Worm (Caenorhabditis elegans): ENCODE results near the gene gfat-1.
"Not testable (repeated sequence)": the region's sequence is repeated elsewhere in the genome, so short reads cannot be mapped to it uniquely, and the experiment has no call there.

gfat-1 gene

ce11 chrII:11588304-11588703, 6.9 kb downstream of the gfat-1 start:
- no peak for TF ChIP-seq unc-62 (GFP tag; optimal IDR thresholded peaks at IDR 0.05)

- no peak for TF ChIP-seq unc-62 (GFP tag; optimal IDR thresholded peaks at IDR 0.05)
These were observed 12.5 kb downstream of the gfat-1 start, which contains the start of gene ints-7 for ce11 chrII:11582698-11583097. TSS of gene ints-7 (plus strand) at chrII:11582849.

DNA sequence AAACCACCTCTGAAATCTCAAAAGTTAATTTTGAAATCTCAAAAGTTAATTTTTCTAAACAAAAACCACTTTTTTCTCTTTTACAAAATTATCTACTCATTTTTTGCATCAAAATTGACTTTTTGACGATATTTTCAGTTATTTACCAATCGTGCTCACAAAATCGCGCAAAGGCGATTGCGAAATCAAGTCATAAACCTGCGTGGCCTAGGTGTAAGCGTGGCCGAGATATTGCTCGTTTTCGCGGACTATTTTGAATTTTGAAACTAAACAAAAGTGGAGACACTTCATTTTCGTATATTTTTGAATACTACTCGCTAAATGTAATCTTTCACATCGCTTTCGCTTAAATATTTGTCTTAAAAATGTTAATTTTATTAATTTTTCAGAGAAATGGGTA, 16.9 kb downstream of the gfat-1 start, which contains the start of gene smc-6:
Gene smc-6, plus strand, starts transcription at position 390 of the 400 bp plus-strand sequence.
- TF ChIP-seq unc-62 (GFP tag; optimal IDR thresholded peaks at IDR 0.05) = no peak

ce11 chrII:11577861-11578260, 17.4 kb downstream of the gfat-1 start:
- TF ChIP-seq unc-62 (GFP tag; optimal IDR thresholded peaks at IDR 0.05) = no peak

ce11 chrII:11577397-11577796, 17.8 kb downstream of the gfat-1 start, which contains the start of gene pcs-1:
TSS of gene pcs-1 (minus strand) at chrII:11577740.
- TF ChIP-seq unc-62 (GFP tag; optimal IDR thresholded peaks at IDR 0.05) = no peak

DNA sequence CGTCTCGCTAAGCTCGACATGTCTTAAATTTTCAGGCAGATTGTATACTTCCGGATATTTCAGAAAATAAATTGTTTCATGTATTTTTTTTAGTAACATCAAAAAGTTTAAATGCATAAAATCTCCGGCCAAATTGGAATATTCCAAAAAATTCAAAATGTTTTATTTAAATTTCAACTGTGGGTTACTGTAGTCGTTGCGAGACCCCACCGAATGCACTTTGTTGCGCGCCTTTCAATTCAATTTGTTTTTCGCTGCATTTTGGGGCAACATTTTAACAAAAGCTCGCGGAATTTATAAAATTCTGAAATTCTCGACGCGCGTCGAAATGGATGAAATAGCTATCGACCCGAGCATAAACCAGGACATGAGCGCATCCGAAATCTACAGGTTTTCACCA, 22.3 kb downstream of the gfat-1 start, which contains the start of gene F54D5.2:
Gene F54D5.2, plus strand, starts transcription at position 237 of the 400 bp plus-strand sequence.
- TF ChIP-seq unc-62 (GFP tag; optimal IDR thresholded peaks at IDR 0.05) = no peak

DNA sequence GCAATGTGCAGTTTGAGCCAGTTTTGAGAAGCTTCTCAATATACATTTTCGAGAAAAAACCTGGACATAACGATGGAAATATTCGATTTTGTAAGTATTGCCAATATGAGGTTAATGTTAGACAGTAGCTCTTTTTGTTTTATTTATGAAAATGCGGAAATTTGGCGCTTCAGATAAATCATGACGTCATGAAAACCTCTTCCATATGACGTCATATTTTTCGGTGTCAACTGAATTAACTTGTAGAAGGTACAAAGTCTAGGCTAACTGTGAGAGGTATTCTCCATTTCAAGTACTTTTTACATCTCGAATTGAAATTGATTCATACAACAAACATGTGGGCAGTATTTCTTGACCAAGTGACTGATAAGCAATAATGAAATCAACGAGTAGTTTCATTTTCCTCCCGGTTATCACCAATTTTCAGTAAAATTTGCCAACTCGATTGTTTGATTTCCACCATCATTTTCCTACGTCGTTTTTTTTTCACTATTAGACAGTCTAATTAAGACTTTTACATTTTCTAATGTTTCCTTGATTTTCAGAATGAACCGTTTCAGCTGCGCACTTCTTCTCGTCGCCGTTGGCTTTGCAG, 23.9 kb downstream of the gfat-1 start, which contains the start of gene F54D5.3:
Gene F54D5.3, plus strand, starts transcription at position 546 of the 595 bp plus-strand sequence.
- no peak for TF ChIP-seq unc-62 (GFP tag; optimal IDR thresholded peaks at IDR 0.05)

DNA sequence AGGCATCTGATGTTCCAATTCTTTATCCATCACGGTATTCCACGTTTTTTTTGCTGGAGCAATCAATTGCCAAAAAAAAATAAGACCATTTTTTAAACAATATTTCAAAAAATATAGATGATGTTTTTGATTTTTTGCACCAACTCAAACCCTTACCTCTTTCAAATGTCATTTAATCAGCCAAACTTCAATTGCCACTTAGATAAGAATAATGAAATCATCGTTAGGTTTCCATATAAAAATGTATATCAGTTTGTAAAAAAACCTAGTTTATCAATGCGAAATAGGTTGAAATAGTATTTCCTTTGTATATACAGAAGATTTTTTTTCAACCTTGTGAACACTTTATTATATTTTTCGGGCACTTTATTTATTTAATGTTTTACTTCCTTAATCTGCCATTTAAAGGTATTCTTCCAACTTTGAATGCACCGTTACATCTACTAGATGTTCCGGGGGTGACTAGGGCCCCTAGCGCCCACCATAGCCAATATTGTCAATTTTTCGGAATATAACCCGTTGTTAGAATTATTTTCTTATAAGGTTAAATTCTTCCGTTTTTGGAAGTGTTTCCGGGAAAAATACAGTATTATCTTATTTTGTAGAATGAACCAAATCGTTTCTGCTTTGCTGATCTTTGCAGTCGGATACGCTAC, 25.9 kb downstream of the gfat-1 start, which contains the start of the genes F54D5.23 and F54D5.4:
Gene F54D5.23, minus strand, starts transcription at position 75 of the 656 bp plus-strand sequence.
Gene F54D5.4, plus strand, starts transcription at position 606 of the 656 bp plus-strand sequence.
- TF ChIP-seq unc-62 (GFP tag; optimal IDR thresholded peaks at IDR 0.05) = no peak

DNA sequence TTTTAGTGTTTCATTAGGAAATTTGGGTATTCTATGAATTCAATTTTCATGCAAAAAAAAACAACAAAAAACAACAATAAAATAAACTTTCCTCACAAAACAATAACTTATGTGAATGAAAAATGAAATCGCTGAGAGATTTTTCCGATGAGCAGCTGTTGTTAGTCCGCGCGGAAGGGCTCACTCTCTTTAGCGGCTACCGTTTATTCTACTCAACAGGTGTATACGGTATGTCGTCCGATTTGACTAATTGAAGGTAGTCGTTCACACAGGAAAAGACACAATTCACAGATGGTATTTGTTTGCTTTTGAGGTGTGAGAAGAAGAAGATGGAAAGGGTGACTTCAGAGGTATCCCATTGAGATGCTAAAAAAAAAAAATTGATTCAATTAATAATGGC, 26.5 kb downstream of the gfat-1 start:
- TF ChIP-seq unc-62 (GFP tag; optimal IDR thresholded peaks at IDR 0.05) = no peak

ce11 chrII:11566970-11567711, 28.1 kb downstream of the gfat-1 start, which contains the start of gene F54D5.5:
TSS of gene F54D5.5 (minus strand) at chrII:11567020.
- TF ChIP-seq unc-62 (GFP tag; optimal IDR thresholded peaks at IDR 0.05) = no peak

ce11 chrII:11564127-11564526, 31.1 kb downstream of the gfat-1 start, which contains the start of gene F54D5.15:
TSS of gene F54D5.15 (minus strand) at chrII:11564227.
- TF ChIP-seq unc-62 (GFP tag; optimal IDR thresholded peaks at IDR 0.05) = no peak

ce11 chrII:11556338-11556737, 38.9 kb downstream of the gfat-1 start, which contains the start of gene F54D5.17:
TSS of gene F54D5.17 (plus strand) at chrII:11556638.
- no peak for TF ChIP-seq unc-62 (GFP tag; optimal IDR thresholded peaks at IDR 0.05)

- TF ChIP-seq unc-62 (GFP tag; optimal IDR thresholded peaks at IDR 0.05) = no peak
These were observed 39.6 kb downstream of the gfat-1 start, which contains the start of gene F54D5.24 for ce11 chrII:11555634-11556033. TSS of gene F54D5.24 (plus strand) at chrII:11555949.

ce11 chrII:11551981-11552380, 43.2 kb downstream of the gfat-1 start, which contains the start of gene dhgd-1:
TSS of gene dhgd-1 (minus strand) at chrII:11552081.
- TF ChIP-seq unc-62 (GFP tag; optimal IDR thresholded peaks at IDR 0.05) = not testable (repeated sequence)

DNA sequence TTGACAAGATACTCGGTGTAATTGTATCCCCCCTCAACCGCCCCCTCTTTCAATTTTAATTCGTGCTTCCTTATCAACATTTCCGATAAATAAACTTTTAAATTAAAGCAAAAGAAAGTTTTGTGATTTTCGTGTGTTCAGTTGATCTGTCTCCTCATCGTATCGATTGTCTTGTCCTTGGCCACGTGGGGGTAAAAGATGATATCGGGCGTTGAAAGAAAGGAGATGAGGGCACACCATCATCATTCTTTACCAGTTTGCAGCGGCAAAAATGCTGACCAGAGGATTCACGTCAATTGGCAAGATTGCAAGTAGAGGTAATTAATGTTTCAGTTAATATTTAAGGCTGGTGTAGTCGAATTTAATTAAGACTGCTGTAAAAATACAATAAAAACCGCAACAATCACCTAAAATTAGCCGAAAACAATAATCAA, 47.9 kb downstream of the gfat-1 start, which contains the start of gene F54D5.7:
Gene F54D5.7, plus strand, starts transcription at position 264 of the 434 bp plus-strand sequence.
- no peak for TF ChIP-seq unc-62 (GFP tag; optimal IDR thresholded peaks at IDR 0.05)

- no peak for TF ChIP-seq unc-62 (GFP tag; optimal IDR thresholded peaks at IDR 0.05)
These were observed 49.3 kb downstream of the gfat-1 start for ce11 chrII:11545952-11546325.
